Fruit fly (Drosophila melanogaster) whole organism: ENCODE measurements around the gene RhoGAP93B.

Experiments used
- CG8478 ChIP-seq: fragments of >200 bp; optimal IDR thresholded peaks from 2 replicates; lab custom pipeline; 2018; ENCODE audit warnings: inconsistent platforms
- Dll ChIP-seq: fragments of >200 bp; optimal IDR thresholded peaks from 2 replicates; lab custom pipeline; 2017
- EcR ChIP-seq, 2 experiments: fragments of >200 bp; optimal IDR thresholded peaks; 2 replicates each; lab custom pipeline; 2017; ENCODE audit warnings: missing biosample characterization in 2 of 2, missing genetic modification characterization in 2 of 2, missing genetic modification reagents in 2 of 2
- pan ChIP-seq: fragments of >200 bp; optimal IDR thresholded peaks from 2 replicates; lab custom pipeline; 2017
- psq ChIP-seq: fragments of >200 bp; optimal IDR thresholded peaks from 2 replicates; lab custom pipeline; 2017
- usp ChIP-seq: fragments of >200 bp; optimal IDR thresholded peaks from 2 replicates; lab custom pipeline; 2017; ENCODE audit warnings: missing biosample characterization, missing genetic modification characterization, mixed read lengths

Gene RhoGAP93B

DNA sequence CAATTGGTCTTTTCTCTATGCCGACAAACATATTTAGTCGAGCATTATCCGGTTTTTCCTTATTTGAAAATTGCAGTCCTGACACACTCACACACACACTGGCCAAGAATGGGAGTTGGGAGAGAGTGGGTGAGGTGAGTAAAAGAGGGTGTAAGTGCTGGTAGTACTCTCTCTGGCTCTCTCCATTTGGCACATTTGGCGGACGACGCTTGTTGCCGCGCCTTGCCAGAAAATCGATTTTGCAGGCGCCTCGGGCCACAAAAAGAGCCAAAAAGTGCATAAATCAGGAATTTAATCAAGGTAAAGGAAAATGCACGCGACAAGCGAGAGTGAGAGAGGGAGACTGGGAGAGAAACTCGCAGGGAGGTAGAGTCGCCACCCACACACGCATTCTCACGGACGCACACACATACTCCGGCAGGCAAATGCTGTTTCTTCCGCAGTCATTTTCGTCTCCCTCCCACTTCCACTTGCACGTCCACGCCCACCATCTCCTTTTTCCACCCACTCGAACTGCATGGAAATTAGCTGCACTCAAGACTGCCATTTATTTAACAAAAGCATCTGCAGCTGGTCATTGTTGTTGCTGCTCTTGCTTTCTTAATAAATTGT is 989 bp downstream of the RhoGAP93B start:
- no peak for TF ChIP-seq psq (lab: Kevin White, UChicago)
- TF ChIP-seq EcR (GFP tag; optimal IDR thresholded peaks at IDR 0.05; lab: Kevin White, UChicago) = no peak
- TF ChIP-seq CG8478 (lab: Kevin White, UChicago) = no peak
- no peak for TF ChIP-seq Dll (lab: Kevin White, UChicago)
- no peak for TF ChIP-seq usp (GFP tag; lab: Kevin White, UChicago)
- TF ChIP-seq pan (lab: Kevin White, UChicago) = no peak

DNA sequence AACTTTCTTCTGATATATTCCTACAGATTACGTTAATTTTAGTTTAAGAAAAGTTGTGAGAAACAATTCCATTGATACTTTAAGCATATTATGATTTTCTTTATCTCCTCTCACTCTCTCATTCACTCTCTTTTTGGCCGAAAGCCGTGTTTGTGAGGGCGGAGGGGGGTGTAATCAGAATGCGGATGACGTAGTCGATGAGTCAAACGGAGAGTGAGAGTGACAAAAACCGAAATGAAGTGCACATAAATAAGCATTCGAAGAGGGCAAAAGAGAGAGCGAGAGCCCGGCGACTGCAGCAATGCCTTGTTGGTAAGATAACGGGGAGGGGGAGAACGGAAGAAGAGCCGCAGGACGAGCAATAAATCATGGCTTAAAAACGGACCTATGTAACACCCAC is 3.3 kb downstream of the RhoGAP93B start:
- no peak for TF ChIP-seq pan (lab: Kevin White, UChicago)
- TF ChIP-seq Dll (lab: Kevin White, UChicago) = no peak
- no peak for TF ChIP-seq EcR (GFP tag; optimal IDR thresholded peaks at IDR 0.05; lab: Kevin White, UChicago)
- TF ChIP-seq usp (GFP tag; lab: Kevin White, UChicago) = no peak
- TF ChIP-seq psq (lab: Kevin White, UChicago) = no peak
- no peak for TF ChIP-seq CG8478 (lab: Kevin White, UChicago)

DNA sequence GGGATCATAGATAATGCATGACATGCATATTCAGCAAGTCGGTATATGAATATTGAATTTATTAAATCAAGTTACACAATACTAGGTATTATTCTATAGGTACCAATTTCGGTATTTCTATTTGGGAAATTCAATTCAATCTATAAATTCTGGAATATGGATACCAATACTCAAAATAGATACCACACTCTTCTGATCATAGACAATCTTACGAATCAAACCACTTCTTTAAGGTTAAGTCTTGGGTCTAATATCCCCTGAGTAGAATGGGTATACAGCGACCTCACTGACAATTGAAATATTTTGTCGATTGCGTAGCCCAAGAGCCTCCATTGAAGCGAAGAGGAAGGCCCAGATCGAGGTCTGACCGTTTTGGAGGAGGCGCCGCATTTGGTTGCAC is 4.8 kb downstream of the RhoGAP93B start:
- TF ChIP-seq pan (lab: Kevin White, UChicago) (no peak), Dll (lab: Kevin White, UChicago) (no peak), CG8478 (lab: Kevin White, UChicago) (no peak), psq (lab: Kevin White, UChicago) (no peak), EcR (GFP tag; optimal IDR thresholded peaks at IDR 0.05; lab: Kevin White, UChicago) (no peak), usp (GFP tag; lab: Kevin White, UChicago) (no peak)

DNA sequence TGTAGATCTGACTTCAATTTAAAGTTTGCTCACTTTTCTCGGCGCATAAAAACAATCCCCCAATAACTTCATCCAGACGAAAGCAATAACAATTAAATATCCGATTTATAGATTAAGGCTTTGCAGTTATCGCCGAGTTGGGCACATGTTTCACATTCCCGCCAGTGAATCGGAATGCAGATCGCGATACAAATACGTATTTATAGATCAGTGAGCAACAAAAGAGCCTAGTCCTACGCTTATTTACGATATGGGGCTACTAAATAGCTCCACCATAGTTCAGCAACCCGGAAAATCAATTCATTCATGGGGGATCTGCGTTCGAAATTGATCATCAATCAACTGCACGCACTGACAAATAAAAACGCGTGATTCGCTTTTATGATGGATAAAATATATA is 5.6 kb downstream of the RhoGAP93B start:
- no peak for TF ChIP-seq pan (lab: Kevin White, UChicago)
- TF ChIP-seq psq (lab: Kevin White, UChicago) = no peak
- no peak for TF ChIP-seq CG8478 (lab: Kevin White, UChicago)
- no peak for TF ChIP-seq Dll (lab: Kevin White, UChicago)
- no peak for TF ChIP-seq usp (GFP tag; lab: Kevin White, UChicago)
- TF ChIP-seq EcR (GFP tag; optimal IDR thresholded peaks at IDR 0.05; lab: Kevin White, UChicago) = no peak

DNA sequence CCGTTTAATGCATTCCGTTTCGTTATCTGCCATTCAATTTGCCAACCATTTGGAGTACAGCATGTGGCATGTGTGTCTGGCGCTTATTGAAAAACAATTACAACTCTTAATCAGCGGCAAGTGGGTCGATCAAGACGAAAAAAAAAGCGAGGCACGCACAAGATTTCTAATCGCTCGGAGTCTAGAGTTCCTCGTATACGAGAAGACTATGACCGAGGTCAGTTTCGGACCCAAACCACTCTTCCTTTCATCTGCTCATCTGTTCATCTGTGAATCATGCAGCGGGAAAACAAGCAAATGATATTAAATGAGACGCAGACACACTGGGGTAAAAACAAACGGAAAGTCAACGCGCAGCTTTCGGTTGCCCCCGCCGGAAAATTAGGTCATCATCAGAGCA is 6.1 kb downstream of the RhoGAP93B start:
- TF ChIP-seq EcR (GFP tag; optimal IDR thresholded peaks at IDR 0.05; lab: Kevin White, UChicago) (no peak), CG8478 (lab: Kevin White, UChicago) (no peak), psq (lab: Kevin White, UChicago) (no peak), Dll (lab: Kevin White, UChicago) (no peak), pan (lab: Kevin White, UChicago) (no peak), usp (GFP tag; lab: Kevin White, UChicago) (no peak)

DNA sequence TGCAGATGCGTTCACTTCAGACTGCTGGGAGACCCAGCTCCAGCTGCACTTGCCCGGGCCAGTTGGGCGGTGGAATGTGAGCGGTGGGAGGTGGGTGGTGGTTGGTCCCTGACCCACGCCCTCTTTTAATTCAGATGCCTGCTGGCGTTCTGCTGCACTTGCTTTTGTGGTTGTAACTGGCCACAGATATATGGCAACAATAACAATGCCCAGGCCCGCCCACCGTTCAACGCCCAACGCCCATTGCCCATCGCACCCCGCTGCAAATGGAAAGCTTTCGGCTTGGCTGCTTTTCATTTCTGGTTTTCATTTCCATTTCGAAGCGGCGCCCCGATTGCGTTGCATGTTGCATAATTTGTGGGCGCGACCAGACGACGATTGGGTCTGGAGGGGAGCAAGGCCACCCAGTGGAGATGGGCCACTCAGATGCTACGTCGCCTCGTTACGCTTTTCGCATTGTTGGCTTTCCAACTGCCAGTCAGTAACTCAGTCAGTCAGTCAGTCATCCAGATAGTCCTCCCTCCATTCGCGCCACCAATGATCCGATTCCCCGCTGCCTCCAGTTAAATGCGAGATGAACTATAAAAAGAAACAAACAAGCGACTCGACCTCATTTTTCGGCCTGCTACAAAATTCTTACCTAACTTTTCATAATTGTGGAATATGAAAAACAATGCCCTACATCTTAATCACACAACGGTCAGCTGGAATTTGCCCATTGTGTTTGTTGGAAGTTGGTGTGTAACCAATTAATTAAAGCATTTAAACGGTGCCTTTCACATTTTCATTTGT is 7.2 kb downstream of the RhoGAP93B start:
- TF ChIP-seq EcR (GFP tag; optimal IDR thresholded peaks at IDR 0.05; lab: Kevin White, UChicago) = no peak
- TF ChIP-seq pan (lab: Kevin White, UChicago) = no peak
- TF ChIP-seq Dll (lab: Kevin White, UChicago) = no peak
- no peak for TF ChIP-seq psq (lab: Kevin White, UChicago)
- no peak for TF ChIP-seq CG8478 (lab: Kevin White, UChicago)
- no peak for TF ChIP-seq usp (GFP tag; lab: Kevin White, UChicago)

DNA sequence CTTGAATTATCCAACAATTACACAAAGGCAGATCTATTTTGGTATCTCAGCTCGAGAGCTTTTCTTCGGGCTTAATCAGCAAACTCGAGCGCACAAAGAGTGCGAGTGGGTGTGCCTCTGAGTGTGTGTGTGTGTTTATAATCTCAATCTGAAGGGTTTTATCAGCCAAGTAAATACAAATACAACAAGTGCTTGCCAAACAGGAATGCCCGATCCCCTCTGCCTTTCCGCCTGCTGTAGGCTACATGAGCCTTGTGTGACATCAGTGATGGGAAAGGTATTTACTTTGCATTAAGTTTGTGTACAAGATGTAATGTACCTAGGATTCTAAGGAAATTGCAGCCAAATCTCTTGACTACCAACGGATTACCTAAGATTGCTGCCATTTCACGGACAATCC is 8.2 kb downstream of the RhoGAP93B start:
- no peak for TF ChIP-seq psq (lab: Kevin White, UChicago)
- TF ChIP-seq Dll (lab: Kevin White, UChicago) = no peak
- no peak for TF ChIP-seq EcR (GFP tag; optimal IDR thresholded peaks at IDR 0.05; lab: Kevin White, UChicago)
- no peak for TF ChIP-seq pan (lab: Kevin White, UChicago)
- TF ChIP-seq CG8478 (lab: Kevin White, UChicago) = no peak

DNA sequence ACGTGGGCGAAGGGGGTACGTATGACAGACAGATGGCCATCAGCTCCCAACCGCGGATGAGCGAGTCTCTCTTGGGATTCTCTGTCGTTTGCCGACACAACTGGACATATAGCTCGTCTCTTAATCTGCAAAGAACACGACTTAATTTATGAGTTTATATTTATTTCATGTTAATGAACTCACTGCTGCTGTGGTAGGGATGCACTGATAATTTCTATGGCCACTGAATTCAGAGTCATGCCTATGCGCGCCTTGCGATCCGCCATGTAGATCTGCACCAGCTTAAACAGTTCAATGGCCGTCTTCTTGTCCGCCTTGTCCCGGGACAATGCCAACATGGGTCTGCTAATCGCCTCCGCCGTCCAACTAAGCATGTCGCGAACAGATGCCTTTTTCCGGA is 12.6 kb downstream of the RhoGAP93B start:
- no peak for TF ChIP-seq usp (GFP tag; lab: Kevin White, UChicago)
- TF ChIP-seq Dll (lab: Kevin White, UChicago) = no peak
- TF ChIP-seq EcR (GFP tag; optimal IDR thresholded peaks at IDR 0.05; lab: Kevin White, UChicago) = no peak
- no peak for TF ChIP-seq pan (lab: Kevin White, UChicago)
- TF ChIP-seq CG8478 (lab: Kevin White, UChicago) = no peak
- TF ChIP-seq psq (lab: Kevin White, UChicago) = no peak

DNA sequence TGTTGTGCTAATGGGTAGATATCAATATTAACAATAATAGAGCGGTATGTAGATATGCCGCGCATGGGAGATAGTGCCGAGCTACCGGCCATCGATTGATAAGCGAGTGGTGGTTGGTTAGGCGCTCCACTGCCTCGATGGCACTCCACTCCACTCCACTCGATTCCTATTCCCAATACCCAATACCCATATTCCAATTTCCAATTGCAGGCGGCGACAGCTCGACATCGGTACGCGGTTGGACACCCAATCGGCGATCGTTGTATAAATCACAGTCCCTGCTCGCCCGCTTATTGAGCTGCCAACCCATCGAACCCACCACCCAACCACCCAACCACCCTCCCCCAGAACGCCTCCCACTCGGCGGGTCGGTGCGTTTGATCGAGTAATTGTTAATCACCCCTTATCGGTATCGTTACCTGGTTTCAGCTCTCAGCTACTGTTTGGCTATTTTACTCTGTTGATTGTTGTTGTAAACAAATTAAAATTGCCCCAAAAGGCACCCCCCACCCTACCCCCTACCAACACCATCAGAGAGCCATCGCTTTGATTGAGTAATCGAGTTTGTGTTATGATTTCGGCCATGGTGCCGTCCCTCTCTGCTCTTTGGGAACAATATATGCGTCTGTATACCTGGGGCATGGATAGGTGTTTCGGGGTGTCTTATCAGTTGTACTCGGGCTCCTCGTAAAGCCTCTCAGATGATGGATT is 16.6 kb downstream of the RhoGAP93B start, which contains the start of gene HHEX:
HHEX (minus strand) TSS at position 51 of the 711 bp plus-strand sequence.
- TF ChIP-seq usp (GFP tag; lab: Kevin White, UChicago) = no peak

DNA sequence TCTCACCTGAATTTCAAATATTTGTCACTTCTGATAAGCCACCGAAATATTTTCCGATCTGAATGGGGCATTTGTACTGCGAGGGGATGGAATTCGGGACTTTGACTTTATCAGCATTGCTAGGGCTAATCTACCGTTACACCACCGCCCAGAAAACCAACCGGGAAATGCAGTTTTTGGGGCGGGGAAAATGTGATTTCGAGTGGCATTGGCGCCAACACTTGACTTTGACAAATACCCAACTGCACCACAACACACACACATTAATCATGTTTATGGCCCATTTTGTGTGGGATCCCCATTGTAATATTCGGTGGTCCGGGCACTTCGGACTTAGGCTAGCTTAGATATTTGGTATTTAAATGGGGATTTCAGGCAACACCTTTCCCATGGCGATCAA is 18.7 kb downstream of the RhoGAP93B start:
- TF ChIP-seq CG8478 (lab: Kevin White, UChicago) (no peak), usp (GFP tag; lab: Kevin White, UChicago) (no peak), psq (lab: Kevin White, UChicago) (no peak), pan (lab: Kevin White, UChicago) (no peak), EcR (GFP tag; optimal IDR thresholded peaks at IDR 0.05; lab: Kevin White, UChicago) (no peak), Dll (lab: Kevin White, UChicago) (no peak)

DNA sequence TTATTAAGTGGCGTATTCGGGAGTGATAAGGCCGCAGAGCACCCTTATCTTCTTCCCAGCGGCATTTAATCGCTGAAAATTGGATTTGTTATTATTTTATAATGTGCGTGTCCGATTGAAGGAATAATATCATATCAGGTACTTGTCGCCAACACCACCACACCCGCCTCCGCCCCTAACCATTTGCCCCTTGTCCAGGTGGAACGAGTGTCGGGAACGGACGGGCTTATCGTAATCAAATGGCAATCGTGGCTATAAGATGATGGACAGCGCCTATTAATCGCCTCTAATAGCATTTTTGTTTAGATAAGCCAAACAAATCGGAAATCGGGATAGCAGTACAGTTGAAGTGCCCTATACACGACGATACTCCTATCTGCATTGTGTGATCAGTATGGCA is 19.4 kb downstream of the RhoGAP93B start:
- TF ChIP-seq pan (lab: Kevin White, UChicago) (no peak), CG8478 (lab: Kevin White, UChicago) (no peak), Dll (lab: Kevin White, UChicago) (no peak), usp (GFP tag; lab: Kevin White, UChicago) (no peak), psq (lab: Kevin White, UChicago) (no peak), EcR (GFP tag; optimal IDR thresholded peaks at IDR 0.05; lab: Kevin White, UChicago) (no peak)
